Fruit fly (Drosophila melanogaster): ENCODE results near the gene Ten-a.

Gene Ten-a

DNA sequence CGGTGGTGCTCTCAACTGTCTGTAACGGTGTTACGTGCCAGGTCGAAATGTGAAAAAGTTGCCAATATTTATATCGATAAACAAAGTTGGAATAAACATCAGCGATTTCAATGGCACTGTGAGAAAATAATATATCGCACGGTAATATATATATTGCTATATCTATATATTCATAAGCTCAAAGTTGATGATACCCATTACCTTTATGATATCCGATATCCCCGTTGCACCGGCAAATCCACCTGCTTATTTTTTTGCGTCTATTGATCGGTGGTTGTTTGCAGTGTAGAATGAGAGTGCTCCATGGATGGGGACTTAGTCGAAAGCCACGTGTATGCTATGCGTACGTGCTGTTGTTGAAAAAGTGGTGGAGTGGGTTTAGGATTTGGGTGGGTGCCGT lies 197.5 kb downstream of the Ten-a start (continued):
- TF ChIP-seq CG2875 (GFP tag; optimal IDR thresholded peaks at IDR 0.05) (no peak), CG13287 (GFP tag; IDR thresholded peaks at IDR 0.05; ENCODE audit: partially characterized antibody) (no peak), E2f1 (GFP tag; IDR thresholded peaks at IDR 0.05) (peak; percentile 35; the same call in 1 of the 2 replicates), HHEX (GFP tag; optimal IDR thresholded peaks at IDR 0.05) (peak; percentile 50), bbx (GFP tag; IDR thresholded peaks at IDR 0.05; ENCODE audit: partially characterized antibody) (no peak), CG10366 (GFP tag; IDR thresholded peaks at IDR 0.05) (0 out of 2 replicates have a peak, but pooled peaks have one; percentile 19), Optix (GFP tag; IDR thresholded peaks at IDR 0.05) (no peak), ATbp (GFP tag; optimal IDR thresholded peaks at IDR 0.05) (peak; percentile 46), CoRest (tag; optimal IDR thresholded peaks at IDR 0.05) (peak; percentile 29), Trl (optimal IDR thresholded peaks at IDR 0.05) (no peak), Trl (GFP tag; optimal IDR thresholded peaks at IDR 0.05) (no peak), gem (tag; optimal IDR thresholded peaks at IDR 0.05) (peak; percentile 65), tin (GFP tag; optimal IDR thresholded peaks at IDR 0.05) (peak; percentile 19), CG13123 (GFP tag; optimal IDR thresholded peaks at IDR 0.05) (no peak), Side (GFP tag; optimal IDR thresholded peaks at IDR 0.05) (no peak), Hand (GFP tag; optimal IDR thresholded peaks at IDR 0.05) (no peak), CG1233 (GFP tag; optimal IDR thresholded peaks at IDR 0.05) (peak; percentile 19), CG6254 (GFP tag; optimal IDR thresholded peaks at IDR 0.05) (peak; percentile 35), B-H2 (GFP tag; optimal IDR thresholded peaks at IDR 0.05) (no peak), unpg (GFP tag; optimal IDR thresholded peaks at IDR 0.05) (peak; percentile 62), D19A (tag; optimal IDR thresholded peaks at IDR 0.05) (peak; percentile 13), CG1792 (GFP tag; optimal IDR thresholded peaks at IDR 0.05) (no peak), CG18262 (tag; optimal IDR thresholded peaks at IDR 0.05) (peak; percentile 30), CG8290 (GFP tag; optimal IDR thresholded peaks at IDR 0.05) (no peak), CG8290 (tag; optimal IDR thresholded peaks at IDR 0.05) (peak in 1 of 2 experiments; percentile 69), E2f2 (GFP tag; IDR thresholded peaks at IDR 0.05) (no peak), NfI (GFP tag; optimal IDR thresholded peaks at IDR 0.05) (peak; percentile 41), row (GFP tag; IDR thresholded peaks at IDR 0.05) (peak; percentile 50; the same call in 2 of the 3 replicates), so (GFP tag; IDR thresholded peaks at IDR 0.05) (no peak), nmo (GFP tag; optimal IDR thresholded peaks at IDR 0.05) (peak; percentile 23), CG3847 (GFP tag; IDR thresholded peaks at IDR 0.05) (no peak), twi (tag; optimal IDR thresholded peaks at IDR 0.05) (no peak), BEAF-32 (GFP tag; optimal IDR thresholded peaks at IDR 0.05) (no peak), CG15601 (tag; optimal IDR thresholded peaks at IDR 0.05) (no peak), knrl (GFP tag; IDR thresholded peaks at IDR 0.05; ENCODE audit: partially characterized antibody) (no peak), CG31365 (tag; optimal IDR thresholded peaks at IDR 0.05) (no peak), D19B (GFP tag; optimal IDR thresholded peaks at IDR 0.05) (no peak), vvl (GFP tag; IDR thresholded peaks at IDR 0.05) (peak; percentile 51), dm (GFP tag; optimal IDR thresholded peaks at IDR 0.05) (no peak), nerfin-2 (GFP tag; IDR thresholded peaks at IDR 0.05; ENCODE audit: partially characterized antibody) (no peak), Hmr (GFP tag; optimal IDR thresholded peaks at IDR 0.05) (peak; percentile 47), CG17802 (tag; optimal IDR thresholded peaks at IDR 0.05) (no peak), CG4854 (GFP tag; optimal IDR thresholded peaks at IDR 0.05) (no peak), lilli (GFP tag; optimal IDR thresholded peaks at IDR 0.05) (no peak), exex (tag; optimal IDR thresholded peaks at IDR 0.05) (no peak), CG17361 (GFP tag; IDR thresholded peaks at IDR 0.05) (0 out of 3 replicates have a peak, but pooled peaks have one; percentile 21), h (optimal IDR thresholded peaks at IDR 0.05) (no peak), kay (GFP tag; optimal IDR thresholded peaks at IDR 0.05) (no peak), CG8924 (tag; optimal IDR thresholded peaks at IDR 0.05) (peak; percentile 10), CG14014 (GFP tag; IDR thresholded peaks at IDR 0.05) (0 out of 2 replicates have a peak, but pooled peaks have one; percentile 21), shn (GFP tag; optimal IDR thresholded peaks at IDR 0.05) (no peak), CG30431 (GFP tag; optimal IDR thresholded peaks at IDR 0.05) (peak; percentile 24)
